Fruit fly (Drosophila melanogaster) whole organism, embryonic: ENCODE data around the gene CG7924.

Experiments used
- Atf-2 ChIP-seq: fragments of 200-800 bp; sonication (Bioruptor generic); optimal IDR thresholded peaks from 2 replicates; lab custom pipeline; 2016; ENCODE audit warnings: missing biosample characterization, missing genetic modification characterization
- CG1024 ChIP-seq: fragments of 200-800 bp; sonication (Bioruptor generic); IDR thresholded peaks from 2 replicates; pipeline ENCODE4 v1.3.6; 2022; ENCODE audit warnings: missing biosample characterization, missing genetic modification characterization
- CG10267 ChIP-seq: fragments of 200-800 bp; sonication (Bioruptor generic); optimal IDR thresholded peaks from 2 replicates; lab custom pipeline; 2018; ENCODE audit warnings: missing biosample characterization, mild to moderate bottlenecking, missing genetic modification characterization, moderate library complexity
- CG10366 ChIP-seq: fragments of 200-800 bp; sonication (Bioruptor generic); IDR thresholded peaks from 2 replicates; pipeline ENCODE4 v1.3.6; 2022; ENCODE audit warnings: missing biosample characterization, missing genetic modification characterization
- CG10431 ChIP-seq: fragments of 200-800 bp; sonication (Bioruptor generic); optimal IDR thresholded peaks from 3 replicates; lab custom pipeline; 2018; ENCODE audit warnings: missing biosample characterization, mild to moderate bottlenecking, missing genetic modification characterization
- CG11560 ChIP-seq: fragments of 200-800 bp; sonication (Bioruptor generic); IDR thresholded peaks from 3 replicates; pipeline ENCODE4 v1.3.6; 2022; ENCODE audit warnings: missing biosample characterization, missing genetic modification characterization
- CG12219 ChIP-seq: fragments of 200-800 bp; sonication (Bioruptor generic); optimal IDR thresholded peaks from 3 replicates; lab custom pipeline; 2018; ENCODE audit warnings: missing biosample characterization, mild to moderate bottlenecking, missing genetic modification characterization
- CG13287 ChIP-seq: fragments of 200-800 bp; sonication (Bioruptor generic); IDR thresholded peaks from 2 replicates; pipeline ENCODE4 v1.3.6; 2022; ENCODE audit warnings: missing biosample characterization, missing genetic modification characterization; ENCODE audit not compliant: partially characterized antibody
- CG13624 ChIP-seq: fragments of 200-800 bp; sonication (Bioruptor generic); optimal IDR thresholded peaks from 2 replicates; lab custom pipeline; 2016; ENCODE audit warnings: missing biosample characterization, missing genetic modification characterization
- CG14014 ChIP-seq: fragments of 200-800 bp; sonication (Bioruptor generic); IDR thresholded peaks from 2 replicates; pipeline ENCODE4 v1.3.6; 2022; ENCODE audit warnings: missing biosample characterization, missing genetic modification characterization
- CG18011 ChIP-seq: fragments of 200-800 bp; sonication (Bioruptor generic); optimal IDR thresholded peaks from 2 replicates; lab custom pipeline; 2017; ENCODE audit warnings: missing biosample characterization, missing genetic modification characterization, mild to moderate bottlenecking, moderate library complexity, missing genotype
- CG3065 ChIP-seq: fragments of 200-800 bp; sonication (Bioruptor generic); optimal IDR thresholded peaks from 2 replicates; lab custom pipeline; 2016; ENCODE audit warnings: missing biosample characterization, missing genetic modification characterization
- CG4360 ChIP-seq: fragments of 200-800 bp; sonication (Bioruptor generic); IDR thresholded peaks from 2 replicates; pipeline ENCODE4 v1.3.6; 2022; ENCODE audit warnings: missing biosample characterization, missing genetic modification characterization
- CG4404 ChIP-seq: fragments of 200-800 bp; sonication (Bioruptor generic); IDR thresholded peaks from 2 replicates; pipeline ENCODE4 v1.3.6; 2022; ENCODE audit warnings: missing biosample characterization, missing genetic modification characterization
- CG6765 ChIP-seq: fragments of 200-800 bp; sonication (Bioruptor generic); optimal IDR thresholded peaks from 3 replicates; lab custom pipeline; 2017; ENCODE audit warnings: missing biosample characterization, mild to moderate bottlenecking, missing genetic modification characterization
- CG6813 ChIP-seq: fragments of 200-800 bp; sonication (Bioruptor generic); optimal IDR thresholded peaks from 2 replicates; lab custom pipeline; 2017; ENCODE audit warnings: missing biosample characterization, missing genetic modification characterization, mild to moderate bottlenecking, moderate library complexity, missing genetic modification reagents
- CG7963 ChIP-seq: fragments of 200-800 bp; sonication (Bioruptor generic); IDR thresholded peaks from 3 replicates; pipeline ENCODE4 v1.3.6; 2022; ENCODE audit warnings: missing biosample characterization, missing genetic modification characterization; ENCODE audit not compliant: partially characterized antibody
- Chrac-16 ChIP-seq: fragments of 200-800 bp; sonication (Bioruptor generic); optimal IDR thresholded peaks from 3 replicates; lab custom pipeline; 2016; ENCODE audit warnings: missing biosample characterization, missing genetic modification characterization
- Dp ChIP-seq: fragments of 200-800 bp; sonication (Bioruptor generic); optimal IDR thresholded peaks from 2 replicates; lab custom pipeline; 2018; ENCODE audit warnings: missing biosample characterization, mild to moderate bottlenecking, missing genetic modification characterization, moderate library complexity
- E2f2 ChIP-seq: fragments of 200-800 bp; sonication (Bioruptor generic); IDR thresholded peaks from 2 replicates; pipeline ENCODE4 v1.3.6; 2022; ENCODE audit warnings: missing biosample characterization, missing genetic modification characterization
- ERR ChIP-seq: fragments of 200-800 bp; sonication (Bioruptor generic); optimal IDR thresholded peaks from 2 replicates; lab custom pipeline; 2016; ENCODE audit warnings: missing biosample characterization, missing genetic modification characterization
- Fer1 ChIP-seq: fragments of 200-800 bp; sonication (Bioruptor generic); optimal IDR thresholded peaks from 2 replicates; lab custom pipeline; 2017; ENCODE audit warnings: missing biosample characterization, mild to moderate bottlenecking, missing genetic modification characterization
- H2.0 ChIP-seq: fragments of 200-800 bp; sonication (Bioruptor generic); IDR thresholded peaks from 2 replicates; pipeline ENCODE4 v1.3.6; 2022; ENCODE audit warnings: missing biosample characterization, missing genetic modification characterization
- Hey ChIP-seq: fragments of 200-800 bp; sonication (Bioruptor generic); optimal IDR thresholded peaks from 3 replicates; lab custom pipeline; 2018; ENCODE audit warnings: missing biosample characterization, mild to moderate bottlenecking, missing genetic modification characterization
- HmgZ ChIP-seq: fragments of 200-800 bp; sonication (Bioruptor generic); optimal IDR thresholded peaks from 2 replicates; lab custom pipeline; 2018; ENCODE audit warnings: missing biosample characterization, mild to moderate bottlenecking, missing genetic modification characterization
- Hr51 ChIP-seq, 2 experiments: fragments of 200-800 bp; sonication (Bioruptor generic); optimal IDR thresholded peaks; 2 replicates in 1 of 2; 3 replicates in 1 of 2; lab custom pipeline; 2016 to 2018; ENCODE audit warnings: missing biosample characterization in 2 of 2, missing genetic modification characterization in 2 of 2, mild to moderate bottlenecking in 1 of 2, moderate library complexity in 1 of 2
- Lim3 ChIP-seq: fragments of 200-800 bp; sonication (Bioruptor generic); IDR thresholded peaks from 2 replicates; pipeline ENCODE4 v1.3.6; 2022; ENCODE audit warnings: missing biosample characterization, missing genetic modification characterization
- MBD-R2 ChIP-seq: fragments of 200-800 bp; sonication (Bioruptor generic); IDR thresholded peaks from 2 replicates; pipeline ENCODE4 v1.3.6; 2022; ENCODE audit warnings: missing biosample characterization, missing genetic modification characterization
- MESR4 ChIP-seq: fragments of 200-800 bp; sonication (Bioruptor generic); optimal IDR thresholded peaks from 2 replicates; lab custom pipeline; 2018; ENCODE audit warnings: missing biosample characterization, mild to moderate bottlenecking, missing genetic modification characterization, moderate library complexity
- Neu2 ChIP-seq: fragments of 200-800 bp; sonication (Bioruptor generic); optimal IDR thresholded peaks from 3 replicates; lab custom pipeline; 2016; ENCODE audit warnings: missing biosample characterization, missing genetic modification characterization, borderline replicate concordance
- Nf-YB ChIP-seq: fragments of 200-800 bp; sonication (Bioruptor generic); optimal IDR thresholded peaks from 3 replicates; lab custom pipeline; 2019; ENCODE audit warnings: missing biosample characterization, mild to moderate bottlenecking, missing genetic modification characterization, moderate library complexity
- Side ChIP-seq: fragments of 200-800 bp; sonication (Bioruptor generic); optimal IDR thresholded peaks from 2 replicates; lab custom pipeline; 2016; ENCODE audit warnings: missing biosample characterization, missing genetic modification characterization
- Sox100B ChIP-seq: fragments of 200-800 bp; sonication (Bioruptor generic); optimal IDR thresholded peaks from 3 replicates; lab custom pipeline; 2018; ENCODE audit warnings: missing biosample characterization, mild to moderate bottlenecking, missing genetic modification characterization
- Xbp1 ChIP-seq: fragments of 200-800 bp; sonication (Bioruptor generic); optimal IDR thresholded peaks from 3 replicates; lab custom pipeline; 2016; ENCODE audit warnings: missing biosample characterization, mild to moderate bottlenecking, missing genetic modification characterization
- ato ChIP-seq: fragments of 200-800 bp; sonication (Bioruptor generic); IDR thresholded peaks from 2 replicates; pipeline ENCODE4 v1.3.6; 2022; ENCODE audit warnings: missing biosample characterization, missing genetic modification characterization; ENCODE audit not compliant: partially characterized antibody
- bbx ChIP-seq: fragments of 200-800 bp; sonication (Bioruptor generic); IDR thresholded peaks from 2 replicates; pipeline ENCODE4 v1.3.6; 2022; ENCODE audit warnings: missing biosample characterization, missing genetic modification characterization; ENCODE audit not compliant: partially characterized antibody
- crc ChIP-seq: fragments of 200-800 bp; sonication (Bioruptor generic); optimal IDR thresholded peaks from 2 replicates; lab custom pipeline; 2016; ENCODE audit warnings: missing biosample characterization, missing genetic modification characterization
- esg ChIP-seq: fragments of 200-800 bp; sonication (Bioruptor generic); conservative IDR thresholded peaks from 2 replicates; pipeline ENCODE4 v1.3.6; 2022; ENCODE audit warnings: missing biosample characterization, missing genetic modification characterization
- h ChIP-seq: fragments of >200 bp; optimal IDR thresholded peaks from 2 replicates; lab custom pipeline; 2017
- insv ChIP-seq, 2 experiments: fragments of 200-800 bp; sonication (Bioruptor generic); optimal IDR thresholded peaks; 3 replicates each; lab custom pipeline; 2016 to 2018; ENCODE audit warnings: missing biosample characterization in 2 of 2, missing genetic modification characterization in 2 of 2
- kay ChIP-seq: fragments of 200-800 bp; sonication (Bioruptor generic); optimal IDR thresholded peaks from 2 replicates; lab custom pipeline; 2016; ENCODE audit warnings: missing biosample characterization, missing genetic modification characterization
- lab ChIP-seq: fragments of 200-800 bp; sonication (Bioruptor generic); optimal IDR thresholded peaks from 3 replicates; lab custom pipeline; 2017; ENCODE audit warnings: missing biosample characterization, missing genetic modification characterization, mild to moderate bottlenecking, moderate library complexity, missing genetic modification reagents
- luna ChIP-seq: fragments of 200-800 bp; sonication (Bioruptor generic); optimal IDR thresholded peaks from 2 replicates; lab custom pipeline; 2016; ENCODE audit warnings: missing biosample characterization, missing genetic modification characterization
- pita ChIP-seq: fragments of 200-800 bp; sonication (Bioruptor generic); optimal IDR thresholded peaks from 2 replicates; lab custom pipeline; 2017; ENCODE audit warnings: missing biosample characterization, mild to moderate bottlenecking, missing genetic modification characterization
- ranshi ChIP-seq: fragments of 200-800 bp; sonication (Bioruptor generic); IDR thresholded peaks from 2 replicates; pipeline ENCODE4 v1.3.6; 2022; ENCODE audit warnings: missing biosample characterization, missing genetic modification characterization
- rib ChIP-seq: fragments of 200-800 bp; sonication (Bioruptor generic); IDR thresholded peaks from 2 replicates; pipeline ENCODE4 v1.3.6; 2022; ENCODE audit warnings: missing biosample characterization, missing genetic modification characterization
- stc ChIP-seq: fragments of 200-800 bp; sonication (Bioruptor generic); IDR thresholded peaks from 2 replicates; pipeline ENCODE4 v1.3.6; 2022; ENCODE audit warnings: missing biosample characterization, missing genetic modification characterization
- unc-4 ChIP-seq: fragments of 200-800 bp; sonication (Bioruptor generic); IDR thresholded peaks from 2 replicates; pipeline ENCODE4 v1.3.6; 2022; ENCODE audit warnings: missing biosample characterization, missing genetic modification characterization; ENCODE audit not compliant: partially characterized antibody
- zf30C ChIP-seq: fragments of 200-800 bp; sonication (Bioruptor generic); optimal IDR thresholded peaks from 3 replicates; lab custom pipeline; 2018; ENCODE audit warnings: missing biosample characterization, mild to moderate bottlenecking, missing genetic modification characterization
- zfh2 ChIP-seq: fragments of 200-800 bp; sonication (Bioruptor generic); optimal IDR thresholded peaks from 2 replicates; lab custom pipeline; 2016; ENCODE audit warnings: missing biosample characterization, missing genetic modification characterization

The CG7924 gene

dm6 chr3L:14217677-14218254, 15.5 kb upstream of the CG7924 start, which contains the start of gene CG7768 (continued):
- TF ChIP-seq stc (GFP tag; lab: Robert Waterston, UW) (no peak), CG1024 (GFP tag; lab: Robert Waterston, UW) (no peak), CG18011 (GFP tag; lab: Kevin White, UChicago) (peak; percentile 49), Lim3 (GFP tag; lab: Robert Waterston, UW) (no peak), Fer1 (GFP tag; lab: Kevin White, UChicago) (peak; percentile 86), CG10431 (GFP tag; lab: Kevin White, UChicago) (no peak), ranshi (peak; percentile 60; the same call in 1 of the 2 replicates), insv (GFP tag; optimal IDR thresholded peaks at IDR 0.05; lab: Kevin White, UChicago) (peak in 1 of 2 experiments; percentile 14), CG3065 (GFP tag; lab: Kevin White, UChicago) (no peak), Dp (GFP tag; lab: Kevin White, UChicago) (no peak), H2.0 (GFP tag; lab: Robert Waterston, UW) (no peak), MBD-R2 (GFP tag; lab: Robert Waterston, UW) (peak; percentile 24; the same call in 1 of the 2 replicates), Hr51 (GFP tag; optimal IDR thresholded peaks at IDR 0.05; lab: Kevin White, UChicago) (peak in 1 of 2 experiments; percentile 19), ERR (no peak), CG13624 (no peak), CG10366 (no peak), zf30C (GFP tag; lab: Kevin White, UChicago) (no peak), Nf-YB (GFP tag; lab: Kevin White, UChicago) (no peak), CG14014 (GFP tag; lab: Robert Waterston, UW) (peak; percentile 65; the same call in 1 of the 2 replicates), kay (GFP tag; lab: Kevin White, UChicago) (no peak), HmgZ (tag; lab: Kevin White, UChicago) (peak; percentile 72)

DNA sequence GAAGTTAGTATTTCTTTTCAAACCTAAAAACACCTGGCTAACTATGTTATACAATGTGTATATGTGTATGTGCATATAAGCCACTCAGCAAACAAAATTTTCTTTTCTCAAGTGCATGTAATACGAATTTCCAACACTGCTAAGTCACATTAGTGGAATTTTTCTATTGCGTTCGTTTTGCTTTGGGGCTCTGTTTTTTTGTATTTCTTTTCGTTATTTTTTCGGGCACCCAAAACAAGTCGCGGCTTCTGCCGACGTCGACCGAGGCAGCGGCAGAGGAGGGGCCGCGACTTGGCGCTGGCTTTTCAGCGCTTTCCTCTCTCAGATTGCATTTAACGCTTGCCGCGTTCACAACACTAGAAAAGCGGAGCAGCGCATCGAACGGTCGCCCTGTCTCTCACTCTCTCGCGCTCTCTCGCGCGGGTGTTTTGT, 13.8 kb upstream of the CG7924 start:
- TF ChIP-seq CG4404 (GFP tag; lab: Robert Waterston, UW) (no peak), lab (GFP tag; lab: Kevin White, UChicago) (peak; percentile 31), rib (GFP tag; lab: Robert Waterston, UW) (no peak), Chrac-16 (GFP tag; lab: Kevin White, UChicago) (no peak), E2f2 (GFP tag; lab: Robert Waterston, UW) (0 out of 2 replicates have a peak, but pooled peaks have one; percentile 18), CG11560 (tag; lab: Robert Waterston, UW) (no peak), CG13287 (peak; percentile 60; the same call in 1 of the 2 replicates), unc-4 (GFP tag; lab: Robert Waterston, UW) (peak; percentile 28; the same call in 1 of the 2 replicates), CG4360 (peak; percentile 66), CG6813 (GFP tag; lab: Kevin White, UChicago) (no peak), bbx (GFP tag; lab: Robert Waterston, UW) (peak; percentile 59), Atf-2 (no peak), Hey (no peak), Side (no peak), crc (no peak), Sox100B (GFP tag; lab: Kevin White, UChicago) (no peak), zfh2 (GFP tag; lab: Kevin White, UChicago) (no peak), Neu2 (GFP tag; lab: Kevin White, UChicago) (no peak), CG12219 (GFP tag; lab: Kevin White, UChicago) (no peak), MESR4 (GFP tag; lab: Kevin White, UChicago) (no peak), luna (GFP tag; lab: Kevin White, UChicago) (no peak), CG6765 (no peak), Xbp1 (GFP tag; lab: Kevin White, UChicago) (no peak), ato (GFP tag; lab: Robert Waterston, UW) (no peak), CG7963 (GFP tag; lab: Robert Waterston, UW) (0 out of 3 replicates have a peak, but pooled peaks have one; percentile 7), pita (GFP tag; lab: Kevin White, UChicago) (no peak), h (lab: Kevin White, UChicago) (no peak), esg (GFP tag; lab: Robert Waterston, UW) (no peak), CG10267 (tag; lab: Kevin White, UChicago) (peak; percentile 69)
